Worm (Caenorhabditis elegans) whole organism, L3 larva: Measurements from ENCODE around the gene rsp-3.

Experiments
- ZK546.5 ChIP-seq: sonication (generic microtip); optimal IDR thresholded peaks from 2 replicates; lab custom pipeline; 2017; ENCODE audit warnings: missing biosample characterization, missing genetic modification characterization
- aly-2 ChIP-seq: fragments of 150-350 bp; optimal IDR thresholded peaks from 2 replicates; lab custom pipeline; 2014; ENCODE audit warnings: missing biosample characterization, missing genetic modification characterization
- ama-1 ChIP-seq: fragments of 150-350 bp; optimal IDR thresholded peaks from 2 replicates; lab custom pipeline; 2018
- egl-27 ChIP-seq: sonication (generic microtip); optimal IDR thresholded peaks from 4 replicates; lab custom pipeline; 2017; ENCODE audit warnings: missing biosample characterization, missing genetic modification reagents, missing genetic modification characterization
- eor-1 ChIP-seq, 2 experiments: fragments of 150-350 bp; optimal IDR thresholded peaks; 2 replicates each; lab custom pipeline; 2014 to 2018; ENCODE audit warnings: missing biosample characterization in 2 of 2, missing genetic modification characterization in 2 of 2
- lin-15B ChIP-seq: fragments of 150-350 bp; optimal IDR thresholded peaks from 2 replicates; lab custom pipeline; 2014; ENCODE audit warnings: missing biosample characterization, missing genetic modification characterization
- lsy-12 ChIP-seq: sonication (generic microtip); optimal IDR thresholded peaks from 2 replicates; lab custom pipeline; 2016; ENCODE audit warnings: mild to moderate bottlenecking, missing genetic modification characterization, missing compliant biosample characterization
- nhr-237 ChIP-seq: fragments of 150-350 bp; optimal IDR thresholded peaks from 2 replicates; lab custom pipeline; 2014; ENCODE audit warnings: missing biosample characterization, missing genetic modification characterization
- nhr-28 ChIP-seq: fragments of 150-350 bp; optimal IDR thresholded peaks from 2 replicates; lab custom pipeline; 2014; ENCODE audit warnings: missing biosample characterization, missing genetic modification characterization
- pha-4 ChIP-seq: fragments of 150-350 bp; optimal IDR thresholded peaks from 2 replicates; lab custom pipeline; 2014; ENCODE audit warnings: missing biosample characterization, missing genetic modification reagents, missing genetic modification characterization
- pqm-1 ChIP-seq: fragments of 150-350 bp; optimal IDR thresholded peaks from 2 replicates; lab custom pipeline; 2017; ENCODE audit warnings: missing biosample characterization, missing genetic modification characterization, inconsistent platforms
- skn-1 ChIP-seq: fragments of 150-350 bp; optimal IDR thresholded peaks from 2 replicates; lab custom pipeline; 2014; ENCODE audit warnings: missing biosample characterization, missing genetic modification characterization
- snpc-4 ChIP-seq: fragments of 150-350 bp; optimal IDR thresholded peaks from 2 replicates; lab custom pipeline; 2014; ENCODE audit warnings: missing biosample characterization, missing genetic modification characterization
- ztf-11 ChIP-seq: fragments of 150-350 bp; optimal IDR thresholded peaks from 2 replicates; lab custom pipeline; 2014; ENCODE audit warnings: missing biosample characterization, missing genetic modification characterization

DNA sequence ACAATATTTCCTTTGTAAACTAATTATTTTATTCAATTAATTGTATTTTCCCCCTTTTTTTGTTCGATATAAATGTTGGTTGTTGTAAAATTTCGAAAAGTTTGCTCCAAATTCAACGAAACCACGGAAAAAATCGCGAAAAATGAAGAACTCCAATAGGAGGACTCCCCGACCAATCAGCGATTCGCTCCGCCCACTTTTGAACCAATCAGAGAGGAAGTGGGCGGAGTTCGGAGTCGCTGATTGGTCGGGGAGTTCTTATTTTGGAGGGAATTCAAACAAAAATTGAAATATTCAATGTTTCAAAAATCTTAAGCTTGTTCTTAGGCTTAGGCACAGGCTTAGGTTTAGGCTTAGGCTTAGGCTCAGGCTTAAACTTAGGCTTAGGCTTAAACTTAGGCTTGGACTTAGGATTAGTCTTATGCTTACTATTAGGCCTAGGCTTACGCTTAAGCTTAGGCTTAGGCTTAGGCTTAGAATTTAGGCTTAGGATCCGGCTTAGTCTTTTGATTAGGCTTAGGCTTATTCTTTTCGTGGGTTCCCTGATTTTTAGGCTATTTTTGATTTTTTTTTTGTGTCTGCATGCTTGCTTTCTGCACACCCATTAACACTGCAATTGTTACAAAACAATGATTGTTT, 47.2 kb downstream of the rsp-3 start:
- TF ChIP-seq lin-15B, result no peak
- no peak for TF ChIP-seq aly-2 (tag; lab: Kevin White, UChicago)
- TF ChIP-seq ama-1 (lab: Kevin White, UChicago), result no peak
- TF ChIP-seq snpc-4 (tag; lab: Kevin White, UChicago), result no peak
- no peak for TF ChIP-seq skn-1 (tag; lab: Kevin White, UChicago)
- TF ChIP-seq ZK546.5 (tag; lab: Kevin White, UChicago), result no peak
- TF ChIP-seq pqm-1 (tag; lab: Kevin White, UChicago), result no peak
- no peak for TF ChIP-seq egl-27 (tag; lab: Kevin White, UChicago)
- TF ChIP-seq nhr-237 (tag; lab: Kevin White, UChicago), result no peak
- no peak for TF ChIP-seq pha-4 (tag; lab: Kevin White, UChicago)
- no peak for TF ChIP-seq ztf-11 (tag; lab: Kevin White, UChicago)
- no peak for TF ChIP-seq lsy-12 (tag; lab: Kevin White, UChicago)
- TF ChIP-seq nhr-28 (tag; lab: Kevin White, UChicago), result no peak
- no peak for TF ChIP-seq eor-1 (tag; optimal IDR thresholded peaks at IDR 0.05; lab: Kevin White, UChicago)
